Fruit fly (Drosophila melanogaster): ENCODE results near the gene CG5388.
A peak's percentile ranks its signal among the peaks of the same experiment; 100 is the strongest.

Gene CG5388

dm6 chr3R:22340207-22340606, at the start of gene CG5388:
Gene CG5388, minus strand, starts transcription at chr3R:22340307.
- no peak for TF ChIP-seq noc (tag; optimal IDR thresholded peaks at IDR 0.05)

dm6 chr3R:22389614-22390013, 49.5 kb upstream of the CG5388 start, which contains the start of the genes CAH8 and CG7059:
Gene CAH8, minus strand, starts transcription at chr3R:22389714.
Gene CG7059, plus strand, starts transcription at chr3R:22389780.
- TF ChIP-seq noc (tag; optimal IDR thresholded peaks at IDR 0.05): no peak

dm6 chr3R:22381735-22382134, 41.6 kb upstream of the CG5388 start, which contains the start of gene Gpdh3:
Gene Gpdh3, plus strand, starts transcription at chr3R:22382035.
- TF ChIP-seq noc (tag; optimal IDR thresholded peaks at IDR 0.05): no peak

dm6 chr3R:22381077-22381476, 41.0 kb upstream of the CG5388 start, which contains the start of gene CG43342:
Gene CG43342, plus strand, starts transcription at chr3R:22381340.
- no peak for TF ChIP-seq noc (tag; optimal IDR thresholded peaks at IDR 0.05)

dm6 chr3R:22379942-22380341, 39.8 kb upstream of the CG5388 start, which contains the start of gene CG34149:
Gene CG34149, plus strand, starts transcription at chr3R:22380128.
- TF ChIP-seq noc (tag; optimal IDR thresholded peaks at IDR 0.05): no peak

- no peak for TF ChIP-seq noc (tag; optimal IDR thresholded peaks at IDR 0.05)
Measured at dm6 chr3R:22375674-22376073, 35.6 kb upstream of the CG5388 start, which contains the start of gene CG18596. Gene CG18596, plus strand, starts transcription at chr3R:22375923.

dm6 chr3R:22372535-22372934, 32.4 kb upstream of the CG5388 start, which contains the start of gene CG7069:
Gene CG7069, plus strand, starts transcription at chr3R:22372835.
- TF ChIP-seq noc (tag; optimal IDR thresholded peaks at IDR 0.05): no peak

dm6 chr3R:22368777-22369214, 28.7 kb upstream of the CG5388 start:
- TF ChIP-seq noc (tag; optimal IDR thresholded peaks at IDR 0.05): no peak

- peak; percentile 19 for TF ChIP-seq noc (tag; optimal IDR thresholded peaks at IDR 0.05)
Measured at dm6 chr3R:22368077-22368776, 28.1 kb upstream of the CG5388 start.

dm6 chr3R:22367126-22368076, 27.3 kb upstream of the CG5388 start, which contains the start of the genes Polr3F and PyK:
Gene Polr3F, minus strand, starts transcription at chr3R:22367373.
Gene PyK, plus strand, starts transcription at chr3R:22367536.
- no peak for TF ChIP-seq noc (tag; optimal IDR thresholded peaks at IDR 0.05)

- TF ChIP-seq noc (tag; optimal IDR thresholded peaks at IDR 0.05): no peak
Measured at dm6 chr3R:22365660-22366195, 25.6 kb upstream of the CG5388 start, which contains the start of gene CG5382. Gene CG5382, minus strand, starts transcription at chr3R:22365983.

- peak; percentile 93 for TF ChIP-seq noc (tag; optimal IDR thresholded peaks at IDR 0.05)
Measured at dm6 chr3R:22362218-22362907, 22.3 kb upstream of the CG5388 start, which contains the start of the genes JMJD6, CG7071 and Muted. Gene JMJD6, minus strand, starts transcription at chr3R:22362371. Gene CG7071, plus strand, starts transcription at chr3R:22362620. Gene Muted, plus strand, starts transcription at chr3R:22362620.

- TF ChIP-seq noc (tag; optimal IDR thresholded peaks at IDR 0.05): peak; percentile 73
Measured at dm6 chr3R:22358810-22359209, 18.7 kb upstream of the CG5388 start.

- TF ChIP-seq noc (tag; optimal IDR thresholded peaks at IDR 0.05): peak; percentile 14
Measured at dm6 chr3R:22357942-22358341, 17.8 kb upstream of the CG5388 start.
